Fruit fly (Drosophila melanogaster): ENCODE results near the gene CG8833.

DNA sequence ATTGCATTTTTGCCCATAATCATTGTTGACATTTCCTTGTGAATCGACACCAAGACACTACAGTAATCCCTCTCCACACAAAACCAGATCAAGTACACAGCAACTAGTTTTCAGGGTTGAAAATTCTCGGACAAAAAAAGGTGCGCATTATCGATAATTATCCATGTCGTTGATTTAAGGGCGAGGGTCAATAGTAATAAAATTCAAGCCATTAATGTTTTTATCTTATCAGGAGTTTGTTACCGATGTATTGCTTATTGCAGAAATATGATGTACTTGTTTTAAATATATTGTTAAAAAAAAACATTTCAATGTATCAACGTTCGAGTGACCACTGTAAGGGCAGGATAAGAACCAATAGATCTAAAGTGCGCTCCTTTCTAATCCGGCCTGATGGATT, 10.0 kb downstream of the CG8833 start:
- TF ChIP-seq CG11696 (GFP tag; IDR thresholded peaks at IDR 0.05), result no peak
- TF ChIP-seq CG15073 (GFP tag; optimal IDR thresholded peaks at IDR 0.05), result no peak
- no peak for TF ChIP-seq CG8290 (GFP tag; optimal IDR thresholded peaks at IDR 0.05)
- TF ChIP-seq CG8290 (tag; optimal IDR thresholded peaks at IDR 0.05), result no peak
- no peak for TF ChIP-seq nmo (GFP tag; optimal IDR thresholded peaks at IDR 0.05)
- no peak for TF ChIP-seq CG9215 (GFP tag; IDR thresholded peaks at IDR 0.05)

All from whole organism, embryonic.